Worm (Caenorhabditis elegans): ENCODE measurements around the gene tgt-1.

The tgt-1 gene

ce11 chrIV:11959573-11959972 is at the start of gene tgt-1:
Gene tgt-1 (minus strand): TSS chrIV:11959804.
- TF ChIP-seq dao-5 (tag; optimal IDR thresholded peaks at IDR 0.05) (no peak), W03F9.2 (tag; optimal IDR thresholded peaks at IDR 0.05) (no peak), him-1 (tag; optimal IDR thresholded peaks at IDR 0.05) (no peak)

- TF ChIP-seq him-1 (tag; optimal IDR thresholded peaks at IDR 0.05) (no peak), dao-5 (tag; optimal IDR thresholded peaks at IDR 0.05) (no peak), W03F9.2 (tag; optimal IDR thresholded peaks at IDR 0.05) (no peak)
Observed at ce11 chrIV:12009046-12009674, 49.6 kb upstream of the tgt-1 start.

- TF ChIP-seq dao-5 (tag; optimal IDR thresholded peaks at IDR 0.05) (no peak), W03F9.2 (tag; optimal IDR thresholded peaks at IDR 0.05) (no peak), him-1 (tag; optimal IDR thresholded peaks at IDR 0.05) (no peak)
Observed at ce11 chrIV:12005090-12005770, 45.6 kb upstream of the tgt-1 start.

ce11 chrIV:11986407-11986806 is 26.8 kb upstream of the tgt-1 start:
- TF ChIP-seq W03F9.2 (tag; optimal IDR thresholded peaks at IDR 0.05) (no peak), dao-5 (tag; optimal IDR thresholded peaks at IDR 0.05) (no peak), him-1 (tag; optimal IDR thresholded peaks at IDR 0.05) (no peak)

ce11 chrIV:11970171-11970570 is 10.6 kb upstream of the tgt-1 start, which contains the start of gene ZK829.9:
Gene ZK829.9 (plus strand): TSS chrIV:11970534.
- TF ChIP-seq him-1 (tag; optimal IDR thresholded peaks at IDR 0.05) (no peak), W03F9.2 (tag; optimal IDR thresholded peaks at IDR 0.05) (no peak), dao-5 (tag; optimal IDR thresholded peaks at IDR 0.05) (no peak)

ce11 chrIV:11965327-11965726 is 5.7 kb upstream of the tgt-1 start, which contains the start of gene srj-1:
Gene srj-1 (minus strand): TSS chrIV:11965427.
- TF ChIP-seq dao-5 (tag; optimal IDR thresholded peaks at IDR 0.05) (no peak), him-1 (tag; optimal IDR thresholded peaks at IDR 0.05) (no peak), W03F9.2 (tag; optimal IDR thresholded peaks at IDR 0.05) (no peak)

- TF ChIP-seq dao-5 (tag; optimal IDR thresholded peaks at IDR 0.05) (no peak), W03F9.2 (tag; optimal IDR thresholded peaks at IDR 0.05) (peak; percentile 41)
Observed at ce11 chrIV:11961485-11962255, 2.1 kb upstream of the tgt-1 start, which contains the start of gene ZK829.7. Gene ZK829.7 (minus strand): TSS chrIV:11961535.

ce11 chrIV:11957074-11957473 is 2.5 kb downstream of the tgt-1 start:
- TF ChIP-seq dao-5 (tag; optimal IDR thresholded peaks at IDR 0.05) = no peak
- no peak for TF ChIP-seq W03F9.2 (tag; optimal IDR thresholded peaks at IDR 0.05)
- no peak for TF ChIP-seq him-1 (tag; optimal IDR thresholded peaks at IDR 0.05)

- TF ChIP-seq him-1 (tag; optimal IDR thresholded peaks at IDR 0.05) = no peak
Observed at ce11 chrIV:11956387-11956786, 3.2 kb downstream of the tgt-1 start.

ce11 chrIV:11955592-11955991 is 4.0 kb downstream of the tgt-1 start:
- TF ChIP-seq W03F9.2 (tag; optimal IDR thresholded peaks at IDR 0.05) (no peak), him-1 (tag; optimal IDR thresholded peaks at IDR 0.05) (no peak), dao-5 (tag; optimal IDR thresholded peaks at IDR 0.05) (no peak)

ce11 chrIV:11952612-11953299 is 6.8 kb downstream of the tgt-1 start, which contains the start of gene gdh-1:
Gene gdh-1 (plus strand): TSS chrIV:11953249.
- TF ChIP-seq W03F9.2 (tag; optimal IDR thresholded peaks at IDR 0.05) = no peak

- TF ChIP-seq him-1 (tag; optimal IDR thresholded peaks at IDR 0.05) (no peak), dao-5 (tag; optimal IDR thresholded peaks at IDR 0.05) (no peak), W03F9.2 (tag; optimal IDR thresholded peaks at IDR 0.05) (no peak)
Observed at ce11 chrIV:11950270-11950669, 9.3 kb downstream of the tgt-1 start, which contains the start of gene tbx-36. Gene tbx-36 (plus strand): TSS chrIV:11950570.

- TF ChIP-seq him-1 (tag; optimal IDR thresholded peaks at IDR 0.05) = no peak
- TF ChIP-seq dao-5 (tag; optimal IDR thresholded peaks at IDR 0.05) = no peak
- no peak for TF ChIP-seq W03F9.2 (tag; optimal IDR thresholded peaks at IDR 0.05)
Observed at ce11 chrIV:11949717-11950116, 9.9 kb downstream of the tgt-1 start, which contains the start of gene hdl-1. Gene hdl-1 (minus strand): TSS chrIV:11949817.
